Worm (Caenorhabditis elegans) whole organism, L3 larva: ENCODE measurements around the gene sfa-1.

ENCODE experiments used
- R02D3.7 ChIP-seq: fragments of 150-350 bp; optimal IDR thresholded peaks from 2 replicates; lab custom pipeline; 2014; ENCODE audit warnings: missing biosample characterization, missing genetic modification characterization
- ZK546.5 ChIP-seq: sonication (generic microtip); optimal IDR thresholded peaks from 2 replicates; lab custom pipeline; 2017; ENCODE audit warnings: missing biosample characterization, missing genetic modification characterization
- aly-2 ChIP-seq: fragments of 150-350 bp; optimal IDR thresholded peaks from 2 replicates; lab custom pipeline; 2014; ENCODE audit warnings: missing biosample characterization, missing genetic modification characterization
- ama-1 ChIP-seq: fragments of 150-350 bp; optimal IDR thresholded peaks from 2 replicates; lab custom pipeline; 2018
- ceh-28 ChIP-seq: fragments of 150-350 bp; optimal IDR thresholded peaks from 2 replicates; lab custom pipeline; 2014; ENCODE audit warnings: missing biosample characterization, missing genetic modification reagents, missing genetic modification characterization
- ceh-82 ChIP-seq: fragments of 150-350 bp; optimal IDR thresholded peaks from 2 replicates; lab custom pipeline; 2014; ENCODE audit warnings: missing biosample characterization, missing genetic modification characterization
- ceh-9 ChIP-seq: sonication (generic microtip); optimal IDR thresholded peaks from 2 replicates; lab custom pipeline; 2018; ENCODE audit warnings: missing biosample characterization, missing genetic modification characterization
- daf-12 ChIP-seq: fragments of 150-350 bp; optimal IDR thresholded peaks from 2 replicates; lab custom pipeline; 2014; ENCODE audit warnings: missing biosample characterization, missing genetic modification reagents, missing genetic modification characterization
- egl-27 ChIP-seq: sonication (generic microtip); optimal IDR thresholded peaks from 4 replicates; lab custom pipeline; 2017; ENCODE audit warnings: missing biosample characterization, missing genetic modification reagents, missing genetic modification characterization
- egl-5 ChIP-seq: fragments of 150-350 bp; optimal IDR thresholded peaks from 2 replicates; lab custom pipeline; 2017; ENCODE audit warnings: missing biosample characterization, missing genetic modification reagents, missing genetic modification characterization, inconsistent platforms
- elt-1 ChIP-seq: fragments of 150-350 bp; optimal IDR thresholded peaks from 2 replicates; lab custom pipeline; 2014; ENCODE audit warnings: missing biosample characterization, missing genetic modification characterization
- elt-2 ChIP-seq: sonication (generic microtip); optimal IDR thresholded peaks from 2 replicates; lab custom pipeline; 2016; ENCODE audit warnings: missing genetic modification reagents, mild to moderate bottlenecking, missing genetic modification characterization, missing compliant biosample characterization
- eor-1 ChIP-seq, 2 experiments: fragments of 150-350 bp; optimal IDR thresholded peaks; 2 replicates each; lab custom pipeline; 2014 to 2018; ENCODE audit warnings: missing biosample characterization in 2 of 2, missing genetic modification characterization in 2 of 2
- fkh-10 ChIP-seq: sonication (generic microtip); optimal IDR thresholded peaks from 2 replicates; lab custom pipeline; 2017; ENCODE audit warnings: missing biosample characterization, missing genetic modification reagents, missing genetic modification characterization
- fkh-2 ChIP-seq: fragments of 150-350 bp; optimal IDR thresholded peaks from 2 replicates; lab custom pipeline; 2014; ENCODE audit warnings: missing biosample characterization, missing genetic modification reagents, missing genetic modification characterization
- fos-1 ChIP-seq: fragments of 150-350 bp; optimal IDR thresholded peaks from 2 replicates; lab custom pipeline; 2014; ENCODE audit warnings: missing biosample characterization, missing genetic modification characterization
- hmg-11 ChIP-seq: sonication (generic microtip); optimal IDR thresholded peaks from 2 replicates; lab custom pipeline; 2016; ENCODE audit warnings: missing genetic modification characterization, missing compliant biosample characterization
- jun-1 ChIP-seq: fragments of 150-350 bp; optimal IDR thresholded peaks from 2 replicates; lab custom pipeline; 2014; ENCODE audit warnings: missing biosample characterization, missing genetic modification reagents, missing genetic modification characterization
- lin-15B ChIP-seq: fragments of 150-350 bp; optimal IDR thresholded peaks from 2 replicates; lab custom pipeline; 2014; ENCODE audit warnings: missing biosample characterization, missing genetic modification characterization
- lin-39 ChIP-seq: fragments of 150-350 bp; optimal IDR thresholded peaks from 2 replicates; lab custom pipeline; 2018; ENCODE audit warnings: missing biosample characterization, missing genetic modification reagents, missing genetic modification characterization
- lsy-12 ChIP-seq: sonication (generic microtip); optimal IDR thresholded peaks from 2 replicates; lab custom pipeline; 2016; ENCODE audit warnings: mild to moderate bottlenecking, missing genetic modification characterization, missing compliant biosample characterization
- mdl-1 ChIP-seq: fragments of 150-350 bp; optimal IDR thresholded peaks from 2 replicates; lab custom pipeline; 2014; ENCODE audit warnings: missing biosample characterization, missing genetic modification characterization
- nfya-1 ChIP-seq: sonication (generic microtip); optimal IDR thresholded peaks from 2 replicates; lab custom pipeline; 2017; ENCODE audit warnings: missing genetic modification characterization, mild to moderate bottlenecking, missing compliant biosample characterization, antibody characterized with exemption, moderate library complexity; ENCODE audit not compliant: insufficient read depth
- nhr-23 ChIP-seq: fragments of 150-350 bp; optimal IDR thresholded peaks from 2 replicates; lab custom pipeline; 2014; ENCODE audit warnings: missing biosample characterization, missing genetic modification reagents, missing genetic modification characterization
- nhr-25 ChIP-seq: sonication (generic microtip); optimal IDR thresholded peaks from 2 replicates; lab custom pipeline; 2017; ENCODE audit warnings: missing biosample characterization, missing genetic modification characterization
- nhr-43 ChIP-seq: sonication (generic microtip); optimal IDR thresholded peaks from 2 replicates; lab custom pipeline; 2016; ENCODE audit warnings: mild to moderate bottlenecking, missing genetic modification characterization, missing compliant biosample characterization; ENCODE audit not compliant: poor library complexity, severe bottlenecking
- nhr-76 ChIP-seq: fragments of 150-350 bp; sonication (generic microtip); optimal IDR thresholded peaks from 5 replicates; lab custom pipeline; 2014; ENCODE audit warnings: missing biosample characterization, missing genetic modification characterization
- nhr-77 ChIP-seq: fragments of 150-350 bp; optimal IDR thresholded peaks from 2 replicates; lab custom pipeline; 2014; ENCODE audit warnings: missing biosample characterization, missing genetic modification characterization
- pha-4 ChIP-seq: fragments of 150-350 bp; optimal IDR thresholded peaks from 2 replicates; lab custom pipeline; 2014; ENCODE audit warnings: missing biosample characterization, missing genetic modification reagents, missing genetic modification characterization
- pqm-1 ChIP-seq: fragments of 150-350 bp; optimal IDR thresholded peaks from 2 replicates; lab custom pipeline; 2017; ENCODE audit warnings: missing biosample characterization, missing genetic modification characterization, inconsistent platforms
- skn-1 ChIP-seq: fragments of 150-350 bp; optimal IDR thresholded peaks from 2 replicates; lab custom pipeline; 2014; ENCODE audit warnings: missing biosample characterization, missing genetic modification characterization
- snpc-4 ChIP-seq: fragments of 150-350 bp; optimal IDR thresholded peaks from 2 replicates; lab custom pipeline; 2014; ENCODE audit warnings: missing biosample characterization, missing genetic modification characterization
- unc-39 ChIP-seq: sonication (generic microtip); optimal IDR thresholded peaks from 4 replicates; lab custom pipeline; 2017; ENCODE audit warnings: missing biosample characterization, missing genetic modification characterization
- zag-1 ChIP-seq: fragments of 150-350 bp; optimal IDR thresholded peaks from 2 replicates; lab custom pipeline; 2014; ENCODE audit warnings: missing biosample characterization, missing genetic modification characterization

sfa-1 gene

ce11 chrIV:17087384-17088099 is 23.2 kb downstream of the sfa-1 start, which contains the start of the genes snx-13 and snr-1:
TSS of gene snx-13 (minus strand) at chrIV:17087438.
TSS of gene snr-1 (plus strand) at chrIV:17088049.
- TF ChIP-seq R02D3.7 (tag; lab: Kevin White, UChicago) (peak; percentile 29), nhr-25 (tag; lab: Kevin White, UChicago) (peak; percentile 41), lsy-12 (tag; lab: Kevin White, UChicago) (peak; percentile 56), elt-2 (tag; lab: Kevin White, UChicago) (peak; percentile 52), unc-39 (no peak), pha-4 (tag; lab: Kevin White, UChicago) (peak; percentile 85), pqm-1 (peak; percentile 1), nfya-1 (tag; lab: Kevin White, UChicago) (peak; percentile 77), nhr-23 (tag; lab: Kevin White, UChicago) (peak; percentile 73), elt-1 (no peak), lin-15B (tag; lab: Kevin White, UChicago) (peak; percentile 91), nhr-76 (no peak), fos-1 (tag; lab: Kevin White, UChicago) (no peak), jun-1 (tag; lab: Kevin White, UChicago) (no peak), lin-39 (tag; lab: Kevin White, UChicago) (peak; percentile 55), ceh-9 (no peak), ceh-82 (no peak), daf-12 (tag; lab: Kevin White, UChicago) (no peak), ceh-28 (tag; lab: Kevin White, UChicago) (peak; percentile 22), egl-27 (tag; lab: Kevin White, UChicago) (no peak), fkh-10 (GFP tag; lab: Kevin White, UChicago) (peak; percentile 19), hmg-11 (tag; lab: Kevin White, UChicago) (peak; percentile 82), snpc-4 (tag; lab: Kevin White, UChicago) (peak; percentile 43)
- TF ChIP-seq, all 47 proteins: peak for 14

ce11 chrIV:17084839-17085238 is 25.9 kb downstream of the sfa-1 start:
- no peak for TF ChIP-seq eor-1 (tag; optimal IDR thresholded peaks at IDR 0.05; lab: Kevin White, UChicago)
- no peak for TF ChIP-seq nhr-43 (tag; lab: Kevin White, UChicago)
- TF ChIP-seq ZK546.5 (tag; lab: Kevin White, UChicago) = no peak
- no peak for TF ChIP-seq fos-1 (tag; lab: Kevin White, UChicago)
- no peak for TF ChIP-seq ceh-82
- no peak for TF ChIP-seq elt-2 (tag; lab: Kevin White, UChicago)
- TF ChIP-seq, all 47 proteins: peak for 0

- TF ChIP-seq hmg-11 (tag; lab: Kevin White, UChicago) (peak; percentile 12), pha-4 (tag; lab: Kevin White, UChicago) (peak; percentile 15), lin-15B (tag; lab: Kevin White, UChicago) (peak; percentile 46), aly-2 (tag; lab: Kevin White, UChicago) (no peak), nfya-1 (tag; lab: Kevin White, UChicago) (peak; percentile 0), egl-27 (tag; lab: Kevin White, UChicago) (no peak)
These were observed 26.5 kb downstream of the sfa-1 start for ce11 chrIV:17084317-17084716.

- no peak for TF ChIP-seq nhr-77 (tag; lab: Kevin White, UChicago)
- no peak for TF ChIP-seq mdl-1 (tag; lab: Kevin White, UChicago)
- no peak for TF ChIP-seq zag-1 (tag; lab: Kevin White, UChicago)
- no peak for TF ChIP-seq elt-2 (tag; lab: Kevin White, UChicago)
- TF ChIP-seq fkh-2 (tag; lab: Kevin White, UChicago) = no peak
- TF ChIP-seq ama-1 (lab: Kevin White, UChicago) = no peak
- TF ChIP-seq lin-15B (tag; lab: Kevin White, UChicago) = no peak
- no peak for TF ChIP-seq pqm-1
- TF ChIP-seq unc-39 = no peak
- no peak for TF ChIP-seq nhr-43 (tag; lab: Kevin White, UChicago)
- no peak for TF ChIP-seq egl-5 (tag; lab: Kevin White, UChicago)
- no peak for TF ChIP-seq skn-1 (tag; lab: Kevin White, UChicago)
- TF ChIP-seq ceh-28 (tag; lab: Kevin White, UChicago) = no peak
These were observed 32.1 kb downstream of the sfa-1 start, which contains the start of gene Y116A8C.25 for ce11 chrIV:17078649-17079048. TSS of gene Y116A8C.25 (minus strand) at chrIV:17078749.
